Worm (Caenorhabditis elegans): ENCODE measurements around the gene arid-1.

Gene arid-1

ce11 chrV:185694-186217, at the start of gene arid-1:
TSS of gene arid-1 (plus strand) at chrV:186167.
- TF ChIP-seq W03F9.2 (tag; optimal IDR thresholded peaks at IDR 0.05) (peak; percentile 31), dao-5 (tag; optimal IDR thresholded peaks at IDR 0.05) (no peak), him-1 (tag; optimal IDR thresholded peaks at IDR 0.05) (no peak)

- TF ChIP-seq dao-5 (tag; optimal IDR thresholded peaks at IDR 0.05), result no peak
- TF ChIP-seq W03F9.2 (tag; optimal IDR thresholded peaks at IDR 0.05), result no peak
- TF ChIP-seq him-1 (tag; optimal IDR thresholded peaks at IDR 0.05), result no peak
Measured at ce11 chrV:137667-138066, 48.3 kb upstream of the arid-1 start.

- TF ChIP-seq him-1 (tag; optimal IDR thresholded peaks at IDR 0.05), result no peak
- no peak for TF ChIP-seq W03F9.2 (tag; optimal IDR thresholded peaks at IDR 0.05)
- no peak for TF ChIP-seq dao-5 (tag; optimal IDR thresholded peaks at IDR 0.05)
Measured at ce11 chrV:138592-138991, 47.4 kb upstream of the arid-1 start, which contains the start of gene W03F9.9. TSS of gene W03F9.9 (plus strand) at chrV:138892.

ce11 chrV:141257-141656, 44.7 kb upstream of the arid-1 start, which contains the start of gene W03F9.11:
TSS of gene W03F9.11 (minus strand) at chrV:141357.
- no peak for TF ChIP-seq W03F9.2 (tag; optimal IDR thresholded peaks at IDR 0.05)
- no peak for TF ChIP-seq dao-5 (tag; optimal IDR thresholded peaks at IDR 0.05)
- TF ChIP-seq him-1 (tag; optimal IDR thresholded peaks at IDR 0.05), result no peak

- TF ChIP-seq W03F9.2 (tag; optimal IDR thresholded peaks at IDR 0.05), result no peak
- TF ChIP-seq him-1 (tag; optimal IDR thresholded peaks at IDR 0.05), result no peak
- TF ChIP-seq dao-5 (tag; optimal IDR thresholded peaks at IDR 0.05), result no peak
Measured at ce11 chrV:144794-145193, 41.2 kb upstream of the arid-1 start, which contains the start of gene srh-82. TSS of gene srh-82 (plus strand) at chrV:145094.

ce11 chrV:145694-146093, 40.3 kb upstream of the arid-1 start:
- TF ChIP-seq W03F9.2 (tag; optimal IDR thresholded peaks at IDR 0.05) (no peak), him-1 (tag; optimal IDR thresholded peaks at IDR 0.05) (no peak), dao-5 (tag; optimal IDR thresholded peaks at IDR 0.05) (no peak)

ce11 chrV:150059-150458, 35.9 kb upstream of the arid-1 start:
- TF ChIP-seq dao-5 (tag; optimal IDR thresholded peaks at IDR 0.05), result no peak
- TF ChIP-seq him-1 (tag; optimal IDR thresholded peaks at IDR 0.05), result no peak

- no peak for TF ChIP-seq W03F9.2 (tag; optimal IDR thresholded peaks at IDR 0.05)
Measured at ce11 chrV:151310-151709, 34.7 kb upstream of the arid-1 start, which contains the start of gene W03F9.4. TSS of gene W03F9.4 (minus strand) at chrV:151388.

ce11 chrV:152156-152555, 33.8 kb upstream of the arid-1 start:
- TF ChIP-seq W03F9.2 (tag; optimal IDR thresholded peaks at IDR 0.05) (no peak), him-1 (tag; optimal IDR thresholded peaks at IDR 0.05) (no peak), dao-5 (tag; optimal IDR thresholded peaks at IDR 0.05) (no peak)

ce11 chrV:153867-154266, 32.1 kb upstream of the arid-1 start:
- no peak for TF ChIP-seq W03F9.2 (tag; optimal IDR thresholded peaks at IDR 0.05)
- no peak for TF ChIP-seq him-1 (tag; optimal IDR thresholded peaks at IDR 0.05)
- TF ChIP-seq dao-5 (tag; optimal IDR thresholded peaks at IDR 0.05), result no peak

ce11 chrV:155215-155614, 30.8 kb upstream of the arid-1 start:
- TF ChIP-seq him-1 (tag; optimal IDR thresholded peaks at IDR 0.05) (no peak), dao-5 (tag; optimal IDR thresholded peaks at IDR 0.05) (no peak), W03F9.2 (tag; optimal IDR thresholded peaks at IDR 0.05) (no peak)

ce11 chrV:156044-156869, 29.7 kb upstream of the arid-1 start, which contains the start of gene ttb-1:
TSS of gene ttb-1 (plus strand) at chrV:156819.
- TF ChIP-seq dao-5 (tag; optimal IDR thresholded peaks at IDR 0.05), result no peak
- TF ChIP-seq W03F9.2 (tag; optimal IDR thresholded peaks at IDR 0.05), result no peak
- TF ChIP-seq him-1 (tag; optimal IDR thresholded peaks at IDR 0.05), result no peak

ce11 chrV:166687-167086, 19.3 kb upstream of the arid-1 start, which contains the start of gene Y108G3AL.2:
TSS of gene Y108G3AL.2 (plus strand) at chrV:166987.
- TF ChIP-seq him-1 (tag; optimal IDR thresholded peaks at IDR 0.05) (no peak), dao-5 (tag; optimal IDR thresholded peaks at IDR 0.05) (no peak), W03F9.2 (tag; optimal IDR thresholded peaks at IDR 0.05) (no peak)

ce11 chrV:172110-172509, 13.9 kb upstream of the arid-1 start, which contains the start of gene cfap-36:
TSS of gene cfap-36 (minus strand) at chrV:172210.
- TF ChIP-seq dao-5 (tag; optimal IDR thresholded peaks at IDR 0.05), result no peak
- TF ChIP-seq him-1 (tag; optimal IDR thresholded peaks at IDR 0.05), result no peak
- TF ChIP-seq W03F9.2 (tag; optimal IDR thresholded peaks at IDR 0.05), result no peak

All from whole organism, L4/young adult.